Worm (Caenorhabditis elegans): ENCODE results near the gene Y110A2AL.6.
A peak's percentile ranks its signal among the peaks of the same experiment; 100 is the strongest.

Gene Y110A2AL.6

ce11 chrII:2841529-2841928 lies at the start of gene Y110A2AL.6:
Y110A2AL.6 (minus strand) TSS chrII:2841629.
- no peak for TF ChIP-seq ceh-88 (GFP tag; IDR thresholded peaks at IDR 0.05)
- TF ChIP-seq ztf-4 (tag; optimal IDR thresholded peaks at IDR 0.05), result no peak
- no peak for TF ChIP-seq ceh-63 (GFP tag; optimal IDR thresholded peaks at IDR 0.05)
- TF ChIP-seq mab-9 (GFP tag; IDR thresholded peaks at IDR 0.05), result no peak
- no peak for TF ChIP-seq nhr-11 (tag; optimal IDR thresholded peaks at IDR 0.05)
- TF ChIP-seq nhr-28 (tag; optimal IDR thresholded peaks at IDR 0.05), result no peak
- no peak for TF ChIP-seq pax-3 (tag; optimal IDR thresholded peaks at IDR 0.05)
- TF ChIP-seq nhr-237 (tag; optimal IDR thresholded peaks at IDR 0.05), result no peak
- TF ChIP-seq ceh-8 (GFP tag; optimal IDR thresholded peaks at IDR 0.05), result no peak
- no peak for TF ChIP-seq xbp-1 (tag; optimal IDR thresholded peaks at IDR 0.05)
- no peak for TF ChIP-seq fkh-10 (GFP tag; optimal IDR thresholded peaks at IDR 0.05)

- peak; percentile 92 for TF ChIP-seq nhr-19 (GFP tag; conservative IDR thresholded peaks at IDR 0.05)
- no peak for TF ChIP-seq zag-1 (tag; optimal IDR thresholded peaks at IDR 0.05)
- peak; percentile 90 for TF ChIP-seq grh-1 (GFP tag; IDR thresholded peaks at IDR 0.05)
- TF ChIP-seq ceh-82 (tag; optimal IDR thresholded peaks at IDR 0.05), result peak; percentile 95 to 98 (median 95)
- TF ChIP-seq nhr-90 (tag; optimal IDR thresholded peaks at IDR 0.05; ENCODE audit: poor library complexity), result peak; percentile 98
- peak; percentile 61 for TF ChIP-seq F16B12.6 (tag; optimal IDR thresholded peaks at IDR 0.05)
- no peak for TF ChIP-seq nhr-84 (tag; optimal IDR thresholded peaks at IDR 0.05)
- no peak for TF ChIP-seq tlp-1 (tag; optimal IDR thresholded peaks at IDR 0.05)
- TF ChIP-seq mdl-1 (tag; optimal IDR thresholded peaks at IDR 0.05), result peak in 1 of 2 experiments; percentile 79
- TF ChIP-seq elt-3 (tag; optimal IDR thresholded peaks at IDR 0.05), result peak in 2 of 6 experiments; percentile 74 to 76
- peak; percentile 95 for TF ChIP-seq sox-4 (tag; optimal IDR thresholded peaks at IDR 0.05)
- peak; percentile 49 for TF ChIP-seq blmp-1 (tag; optimal IDR thresholded peaks at IDR 0.05)
- TF ChIP-seq aha-1 (tag; optimal IDR thresholded peaks at IDR 0.05), result no peak
- TF ChIP-seq Y116A8C.19 (tag; optimal IDR thresholded peaks at IDR 0.05; ENCODE audit: borderline replicate concordance), result peak; percentile 88
- TF ChIP-seq fkh-8 (tag; optimal IDR thresholded peaks at IDR 0.05), result peak; percentile 96
- peak; percentile 97 for TF ChIP-seq egl-13 (tag; optimal IDR thresholded peaks at IDR 0.05)
- peak in 1 of 2 experiments; percentile 98 for TF ChIP-seq ztf-11 (tag; optimal IDR thresholded peaks at IDR 0.05)
- no peak for TF ChIP-seq nhr-12 (tag; optimal IDR thresholded peaks at IDR 0.05)
- peak; percentile 77 for TF ChIP-seq jun-1 (tag; optimal IDR thresholded peaks at IDR 0.05)
- peak; percentile 95 for TF ChIP-seq tbx-2 (tag; optimal IDR thresholded peaks at IDR 0.05)
- TF ChIP-seq C04F5.9 (tag; optimal IDR thresholded peaks at IDR 0.05), result peak; percentile 97
- peak; percentile 95 for TF ChIP-seq mab-9 (GFP tag; IDR thresholded peaks at IDR 0.05)
- peak; percentile 93 for TF ChIP-seq swsn-7 (tag; optimal IDR thresholded peaks at IDR 0.05)
- peak; percentile 97 for TF ChIP-seq ceh-90 (tag; optimal IDR thresholded peaks at IDR 0.05)
- TF ChIP-seq vab-15 (tag; optimal IDR thresholded peaks at IDR 0.05), result peak; percentile 97
- peak; percentile 97 for TF ChIP-seq nhr-47 (tag; optimal IDR thresholded peaks at IDR 0.05)
- no peak for TF ChIP-seq ama-1 (optimal IDR thresholded peaks at IDR 0.05)
- peak; percentile 85 for TF ChIP-seq zip-4 (GFP tag; optimal IDR thresholded peaks at IDR 0.05)
- TF ChIP-seq skn-1 (tag; optimal IDR thresholded peaks at IDR 0.05), result peak; percentile 84
- TF ChIP-seq efl-1 (optimal IDR thresholded peaks at IDR 0.05), result peak; percentile 87 to 89
- TF ChIP-seq efl-1 (GFP tag; optimal IDR thresholded peaks at IDR 0.05 in 1 of 2), result peak; percentile 83 to 98
- peak; percentile 55 for TF ChIP-seq ceh-63 (GFP tag; optimal IDR thresholded peaks at IDR 0.05)
- peak; percentile 67 for TF ChIP-seq nhr-77 (tag; optimal IDR thresholded peaks at IDR 0.05)
- TF ChIP-seq unc-86 (tag; optimal IDR thresholded peaks at IDR 0.05), result peak; percentile 89
- TF ChIP-seq lin-15B (tag; optimal IDR thresholded peaks at IDR 0.05), result peak; percentile 94
- peak; percentile 90 to 91 for TF ChIP-seq lsy-2 (tag; optimal IDR thresholded peaks at IDR 0.05)
- peak; percentile 56 for TF ChIP-seq hpl-2 (GFP tag; optimal IDR thresholded peaks at IDR 0.05)
- TF ChIP-seq aly-2 (tag; optimal IDR thresholded peaks at IDR 0.05), result peak; percentile 61
- TF ChIP-seq pag-3 (tag; optimal IDR thresholded peaks at IDR 0.05; ENCODE audit: borderline replicate concordance, insufficient read depth), result no peak
- TF ChIP-seq C34B4.2 (tag; optimal IDR thresholded peaks at IDR 0.05), result peak; percentile 74
- no peak for TF ChIP-seq unc-62 (GFP tag; optimal IDR thresholded peaks at IDR 0.05)
- TF ChIP-seq mep-1 (tag; optimal IDR thresholded peaks at IDR 0.05), result peak; percentile 81
Measured at ce11 chrII:2888957-2889630, 47.7 kb upstream of the Y110A2AL.6 start, which contains the start of gene pinn-1. pinn-1 (minus strand) TSS chrII:2889007.
